Worm (Caenorhabditis elegans) whole organism, late embryonic: ENCODE data around the gene sre-41.

Experiments used
- C08G9.2 ChIP-seq: sonication (generic microtip); optimal IDR thresholded peaks from 2 replicates; lab custom pipeline; 2016; ENCODE audit warnings: mild to moderate bottlenecking, missing genetic modification characterization, moderate library complexity, missing compliant biosample characterization
- C38D4.7 ChIP-seq: fragments of 200-800 bp; sonication (Bioruptor generic); optimal IDR thresholded peaks from 2 replicates; lab custom pipeline; 2018; ENCODE audit warnings: mild to moderate bottlenecking, missing genetic modification characterization, moderate library complexity, missing compliant biosample characterization
- Y22D7AL.16 ChIP-seq: sonication (generic microtip); optimal IDR thresholded peaks from 2 replicates; lab custom pipeline; 2016; ENCODE audit warnings: missing genetic modification characterization, missing compliant biosample characterization
- ama-1 ChIP-seq: fragments of 150-350 bp; optimal IDR thresholded peaks from 2 replicates; lab custom pipeline; 2014
- ceh-14 ChIP-seq: sonication (generic microtip); optimal IDR thresholded peaks from 2 replicates; lab custom pipeline; 2016; ENCODE audit warnings: missing genotype, missing genetic modification characterization, missing compliant biosample characterization
- ceh-18 ChIP-seq: sonication (generic microtip); optimal IDR thresholded peaks from 2 replicates; lab custom pipeline; 2016; ENCODE audit warnings: missing genetic modification characterization, missing compliant biosample characterization
- ceh-22 ChIP-seq: sonication (generic microtip); optimal IDR thresholded peaks from 2 replicates; lab custom pipeline; 2017; ENCODE audit warnings: missing biosample characterization, missing genetic modification characterization
- ceh-31 ChIP-seq: sonication (generic microtip); optimal IDR thresholded peaks from 2 replicates; lab custom pipeline; 2016; ENCODE audit warnings: missing genetic modification characterization, missing compliant biosample characterization
- ceh-34 ChIP-seq: sonication (generic microtip); optimal IDR thresholded peaks from 2 replicates; lab custom pipeline; 2016; ENCODE audit warnings: mild to moderate bottlenecking, missing genetic modification characterization, missing compliant biosample characterization
- ceh-48 ChIP-seq: sonication (generic microtip); optimal IDR thresholded peaks from 2 replicates; lab custom pipeline; 2016; ENCODE audit warnings: missing genetic modification characterization, inconsistent platforms, missing compliant biosample characterization
- ceh-6 ChIP-seq: fragments of 200-800 bp; sonication (Bioruptor generic); optimal IDR thresholded peaks from 2 replicates; lab custom pipeline; 2018; ENCODE audit warnings: mild to moderate bottlenecking, missing genetic modification characterization, missing compliant biosample characterization
- dmd-4 ChIP-seq: sonication (generic microtip); optimal IDR thresholded peaks from 2 replicates; lab custom pipeline; 2016; ENCODE audit warnings: borderline replicate concordance, missing genetic modification characterization, missing compliant biosample characterization
- elt-2 ChIP-seq: sonication (generic microtip); optimal IDR thresholded peaks from 2 replicates; lab custom pipeline; 2016; ENCODE audit warnings: missing genetic modification reagents, missing genetic modification characterization, missing compliant biosample characterization
- elt-4 ChIP-seq: sonication (generic microtip); optimal IDR thresholded peaks from 2 replicates; lab custom pipeline; 2016; ENCODE audit warnings: missing genetic modification characterization, missing compliant biosample characterization
- ets-4 ChIP-seq: sonication (generic microtip); optimal IDR thresholded peaks from 2 replicates; lab custom pipeline; 2016; ENCODE audit warnings: missing genetic modification characterization, missing compliant biosample characterization
- eyg-1 ChIP-seq: sonication (generic microtip); optimal IDR thresholded peaks from 2 replicates; lab custom pipeline; 2016; ENCODE audit warnings: missing genotype, missing genetic modification characterization, missing compliant biosample characterization
- fax-1 ChIP-seq: sonication (generic microtip); optimal IDR thresholded peaks from 2 replicates; lab custom pipeline; 2016; ENCODE audit warnings: missing genotype, missing genetic modification characterization, missing compliant biosample characterization
- fkh-10 ChIP-seq: fragments of 150-350 bp; optimal IDR thresholded peaks from 2 replicates; lab custom pipeline; 2014; ENCODE audit warnings: missing biosample characterization, missing genetic modification reagents, missing genetic modification characterization
- hlh-15 ChIP-seq: sonication (generic microtip); optimal IDR thresholded peaks from 2 replicates; lab custom pipeline; 2016; ENCODE audit warnings: missing genetic modification characterization, missing compliant biosample characterization
- hlh-30 ChIP-seq: sonication (generic microtip); optimal IDR thresholded peaks from 2 replicates; lab custom pipeline; 2017; ENCODE audit warnings: antibody characterized with exemption, missing genetic modification characterization, missing compliant biosample characterization; ENCODE audit not compliant: insufficient read depth
- lin-11 ChIP-seq: fragments of 200-800 bp; sonication (Bioruptor generic); optimal IDR thresholded peaks from 2 replicates; lab custom pipeline; 2018; ENCODE audit warnings: mild to moderate bottlenecking, missing genetic modification characterization, missing compliant biosample characterization
- madf-2 ChIP-seq: sonication (generic microtip); optimal IDR thresholded peaks from 2 replicates; lab custom pipeline; 2017; ENCODE audit warnings: missing genetic modification characterization, missing compliant biosample characterization
- mec-3 ChIP-seq: sonication (generic microtip); optimal IDR thresholded peaks from 2 replicates; lab custom pipeline; 2016; ENCODE audit warnings: borderline replicate concordance, missing genetic modification characterization, missing compliant biosample characterization
- nfya-1 ChIP-seq: sonication (generic microtip); optimal IDR thresholded peaks from 2 replicates; lab custom pipeline; 2017; ENCODE audit warnings: missing genetic modification characterization, mild to moderate bottlenecking, missing compliant biosample characterization, antibody characterized with exemption, moderate library complexity
- nhr-11 ChIP-seq: fragments of 150-350 bp; optimal IDR thresholded peaks from 2 replicates; lab custom pipeline; 2014; ENCODE audit warnings: missing biosample characterization, missing genetic modification characterization
- nhr-232 ChIP-seq: sonication (generic microtip); optimal IDR thresholded peaks from 2 replicates; lab custom pipeline; 2016; ENCODE audit warnings: missing genetic modification characterization, missing compliant biosample characterization
- odd-2 ChIP-seq: sonication (generic microtip); optimal IDR thresholded peaks from 2 replicates; lab custom pipeline; 2017; ENCODE audit warnings: antibody characterized with exemption, mild to moderate bottlenecking, missing genetic modification characterization, missing compliant biosample characterization
- pax-1 ChIP-seq: fragments of 150-350 bp; optimal IDR thresholded peaks from 2 replicates; lab custom pipeline; 2014; ENCODE audit warnings: missing biosample characterization, missing genetic modification characterization
- pqm-1 ChIP-seq: sonication (generic microtip); optimal IDR thresholded peaks from 2 replicates; lab custom pipeline; 2016; ENCODE audit warnings: missing genetic modification characterization, missing compliant biosample characterization
- pros-1 ChIP-seq: fragments of 150-350 bp; optimal IDR thresholded peaks from 2 replicates; lab custom pipeline; 2014; ENCODE audit warnings: missing biosample characterization, missing genetic modification reagents, missing genetic modification characterization
- ref-2 ChIP-seq: sonication (generic microtip); optimal IDR thresholded peaks from 2 replicates; lab custom pipeline; 2016; ENCODE audit warnings: missing genetic modification characterization, missing compliant biosample characterization
- rnt-1 ChIP-seq: sonication (generic microtip); optimal IDR thresholded peaks from 2 replicates; lab custom pipeline; 2016; ENCODE audit warnings: missing genetic modification characterization, missing compliant biosample characterization
- sdc-2 ChIP-seq: sonication (generic microtip); optimal IDR thresholded peaks from 2 replicates; lab custom pipeline; 2016; ENCODE audit warnings: missing genotype, missing genetic modification characterization, missing compliant biosample characterization
- sox-2 ChIP-seq: fragments of 200-800 bp; sonication (Bioruptor generic); IDR thresholded peaks from 2 replicates; pipeline ENCODE4 v1.3.6; 2022; ENCODE audit warnings: missing genetic modification reagents, missing genetic modification characterization, missing compliant biosample characterization
- tbx-2 ChIP-seq: sonication (generic microtip); optimal IDR thresholded peaks from 2 replicates; lab custom pipeline; 2016; ENCODE audit warnings: missing genetic modification characterization, missing compliant biosample characterization
- tbx-7 ChIP-seq: sonication (generic microtip); optimal IDR thresholded peaks from 2 replicates; lab custom pipeline; 2016; ENCODE audit warnings: missing genotype, missing genetic modification characterization, missing compliant biosample characterization
- ttx-3 ChIP-seq: sonication (generic microtip); optimal IDR thresholded peaks from 2 replicates; lab custom pipeline; 2016; ENCODE audit warnings: missing genetic modification reagents, missing genetic modification characterization, missing compliant biosample characterization
- unc-42 ChIP-seq: sonication (generic microtip); optimal IDR thresholded peaks from 2 replicates; lab custom pipeline; 2016; ENCODE audit warnings: missing genotype, missing genetic modification characterization, missing compliant biosample characterization
- unc-55 ChIP-seq: sonication (generic microtip); optimal IDR thresholded peaks from 2 replicates; lab custom pipeline; 2017; ENCODE audit warnings: missing biosample characterization, missing genetic modification reagents, missing genetic modification characterization
- unc-86 ChIP-seq: sonication (generic microtip); optimal IDR thresholded peaks from 2 replicates; lab custom pipeline; 2016; ENCODE audit warnings: missing genetic modification characterization, missing compliant biosample characterization
- zip-5 ChIP-seq: sonication (generic microtip); optimal IDR thresholded peaks from 2 replicates; lab custom pipeline; 2016; ENCODE audit warnings: missing genetic modification characterization, missing compliant biosample characterization

The sre-41 gene

ce11 chrII:12387980-12388379, at the start of gene sre-41:
Gene sre-41, plus strand, starts transcription at chrII:12388280.
- TF ChIP-seq hlh-15 (tag; lab: Kevin White, UChicago) (no peak), C08G9.2 (tag; lab: Kevin White, UChicago) (no peak), sox-2 (GFP tag; lab: Robert Waterston, UW) (no peak), dmd-4 (tag; lab: Kevin White, UChicago) (no peak), ceh-18 (tag; lab: Kevin White, UChicago) (no peak), ttx-3 (tag; lab: Kevin White, UChicago) (no peak)

ce11 chrII:12339152-12339551, 48.9 kb upstream of the sre-41 start:
- TF ChIP-seq ceh-18 (tag; lab: Kevin White, UChicago) (peak; percentile 2), hlh-30 (tag; lab: Kevin White, UChicago) (peak; percentile 85), elt-2 (tag; lab: Kevin White, UChicago) (peak; percentile 12), nfya-1 (peak; percentile 100), unc-55 (GFP tag; lab: Kevin White, UChicago) (peak; percentile 28), tbx-7 (tag; lab: Kevin White, UChicago) (no peak), ceh-22 (tag; lab: Kevin White, UChicago) (no peak), madf-2 (tag; lab: Kevin White, UChicago) (peak; percentile 21), ceh-6 (GFP tag; lab: Kevin White, UChicago) (no peak), ceh-14 (tag; lab: Kevin White, UChicago) (no peak), ceh-48 (tag; lab: Kevin White, UChicago) (peak; percentile 11), tbx-2 (tag; lab: Kevin White, UChicago) (peak; percentile 58), unc-42 (tag; lab: Kevin White, UChicago) (peak; percentile 86), ref-2 (peak; percentile 53), lin-11 (tag; lab: Kevin White, UChicago) (no peak), pax-1 (tag; lab: Kevin White, UChicago) (no peak), eyg-1 (peak; percentile 1), elt-4 (tag; lab: Kevin White, UChicago) (no peak), fkh-10 (GFP tag; lab: Kevin White, UChicago) (no peak), sdc-2 (tag; lab: Kevin White, UChicago) (no peak), rnt-1 (tag; lab: Kevin White, UChicago) (peak; percentile 7), nhr-11 (tag; lab: Kevin White, UChicago) (no peak), ceh-34 (tag; lab: Kevin White, UChicago) (peak; percentile 30), Y22D7AL.16 (tag; lab: Kevin White, UChicago) (no peak), ceh-31 (tag; lab: Kevin White, UChicago) (peak; percentile 55), pros-1 (tag; lab: Kevin White, UChicago) (peak; percentile 12), fax-1 (tag; lab: Kevin White, UChicago) (no peak), hlh-15 (tag; lab: Kevin White, UChicago) (no peak), nhr-232 (tag; lab: Kevin White, UChicago) (no peak)

- TF ChIP-seq mec-3 (no peak), sox-2 (GFP tag; lab: Robert Waterston, UW) (no peak), tbx-2 (tag; lab: Kevin White, UChicago) (no peak), nfya-1 (no peak), ceh-34 (tag; lab: Kevin White, UChicago) (no peak)
- TF ChIP-seq, all 69 proteins: peak for 0
These were observed 48.4 kb upstream of the sre-41 start, which contains the start of gene sop-2 for ce11 chrII:12339644-12340043. Gene sop-2, plus strand, starts transcription at chrII:12339944.

ce11 chrII:12341566-12342223, 46.4 kb upstream of the sre-41 start:
- TF ChIP-seq ref-2 (no peak), unc-86 (tag; lab: Kevin White, UChicago) (no peak), ets-4 (tag; lab: Kevin White, UChicago) (no peak), pqm-1 (no peak), mec-3 (no peak), nhr-232 (tag; lab: Kevin White, UChicago) (no peak), ceh-31 (tag; lab: Kevin White, UChicago) (no peak), ama-1 (lab: Kevin White, UChicago) (no peak), C38D4.7 (GFP tag; lab: Kevin White, UChicago) (no peak), ceh-14 (tag; lab: Kevin White, UChicago) (no peak), elt-4 (tag; lab: Kevin White, UChicago) (no peak), zip-5 (tag; lab: Kevin White, UChicago) (no peak), odd-2 (no peak), ceh-48 (tag; lab: Kevin White, UChicago) (no peak)
